Worm (Caenorhabditis elegans) whole organism, L3 larva: ENCODE measurements around the gene W03D2.9.
A peak's percentile ranks its signal among the peaks of the same experiment; 100 is the strongest.

ENCODE experiments used
- ZK546.5 ChIP-seq: sonication (generic microtip); optimal IDR thresholded peaks from 2 replicates; lab custom pipeline; 2017; ENCODE audit warnings: missing biosample characterization, missing genetic modification characterization
- aly-2 ChIP-seq: fragments of 150-350 bp; optimal IDR thresholded peaks from 2 replicates; lab custom pipeline; 2014; ENCODE audit warnings: missing biosample characterization, missing genetic modification characterization
- ama-1 ChIP-seq: fragments of 150-350 bp; optimal IDR thresholded peaks from 2 replicates; lab custom pipeline; 2018
- ceh-16 ChIP-seq: sonication (generic microtip); optimal IDR thresholded peaks from 2 replicates; lab custom pipeline; 2017; ENCODE audit warnings: missing biosample characterization, missing genetic modification characterization
- ceh-28 ChIP-seq: fragments of 150-350 bp; optimal IDR thresholded peaks from 2 replicates; lab custom pipeline; 2014; ENCODE audit warnings: missing biosample characterization, missing genetic modification reagents, missing genetic modification characterization
- ceh-82 ChIP-seq: fragments of 150-350 bp; optimal IDR thresholded peaks from 2 replicates; lab custom pipeline; 2014; ENCODE audit warnings: missing biosample characterization, missing genetic modification characterization
- ceh-9 ChIP-seq: sonication (generic microtip); optimal IDR thresholded peaks from 2 replicates; lab custom pipeline; 2018; ENCODE audit warnings: missing biosample characterization, missing genetic modification characterization
- daf-12 ChIP-seq: fragments of 150-350 bp; optimal IDR thresholded peaks from 2 replicates; lab custom pipeline; 2014; ENCODE audit warnings: missing biosample characterization, missing genetic modification reagents, missing genetic modification characterization
- egl-27 ChIP-seq: sonication (generic microtip); optimal IDR thresholded peaks from 4 replicates; lab custom pipeline; 2017; ENCODE audit warnings: missing biosample characterization, missing genetic modification reagents, missing genetic modification characterization
- egl-5 ChIP-seq: fragments of 150-350 bp; optimal IDR thresholded peaks from 2 replicates; lab custom pipeline; 2017; ENCODE audit warnings: missing biosample characterization, missing genetic modification reagents, missing genetic modification characterization, inconsistent platforms
- elt-1 ChIP-seq: fragments of 150-350 bp; optimal IDR thresholded peaks from 2 replicates; lab custom pipeline; 2014; ENCODE audit warnings: missing biosample characterization, missing genetic modification characterization
- elt-2 ChIP-seq: sonication (generic microtip); optimal IDR thresholded peaks from 2 replicates; lab custom pipeline; 2016; ENCODE audit warnings: missing genetic modification reagents, mild to moderate bottlenecking, missing genetic modification characterization, missing compliant biosample characterization
- elt-3 ChIP-seq, 3 experiments: fragments of 150-350 bp in 1 of 3; sonication (generic microtip) in 2 of 3; optimal IDR thresholded peaks; 2 replicates in 2 of 3; 4 replicates in 1 of 3; lab custom pipeline; 2014 to 2017; ENCODE audit warnings: missing biosample characterization in 3 of 3, missing genetic modification characterization in 3 of 3
- eor-1 ChIP-seq, 2 experiments: fragments of 150-350 bp; optimal IDR thresholded peaks; 2 replicates each; lab custom pipeline; 2014 to 2018; ENCODE audit warnings: missing biosample characterization in 2 of 2, missing genetic modification characterization in 2 of 2
- fkh-10 ChIP-seq: sonication (generic microtip); optimal IDR thresholded peaks from 2 replicates; lab custom pipeline; 2017; ENCODE audit warnings: missing biosample characterization, missing genetic modification reagents, missing genetic modification characterization
- fkh-2 ChIP-seq: fragments of 150-350 bp; optimal IDR thresholded peaks from 2 replicates; lab custom pipeline; 2014; ENCODE audit warnings: missing biosample characterization, missing genetic modification reagents, missing genetic modification characterization
- fos-1 ChIP-seq: fragments of 150-350 bp; optimal IDR thresholded peaks from 2 replicates; lab custom pipeline; 2014; ENCODE audit warnings: missing biosample characterization, missing genetic modification characterization
- hmg-11 ChIP-seq: sonication (generic microtip); optimal IDR thresholded peaks from 2 replicates; lab custom pipeline; 2016; ENCODE audit warnings: missing genetic modification characterization, missing compliant biosample characterization
- jun-1 ChIP-seq: fragments of 150-350 bp; optimal IDR thresholded peaks from 2 replicates; lab custom pipeline; 2014; ENCODE audit warnings: missing biosample characterization, missing genetic modification reagents, missing genetic modification characterization
- lin-15B ChIP-seq: fragments of 150-350 bp; optimal IDR thresholded peaks from 2 replicates; lab custom pipeline; 2014; ENCODE audit warnings: missing biosample characterization, missing genetic modification characterization
- lin-39 ChIP-seq: fragments of 150-350 bp; optimal IDR thresholded peaks from 2 replicates; lab custom pipeline; 2018; ENCODE audit warnings: missing biosample characterization, missing genetic modification reagents, missing genetic modification characterization
- lsy-12 ChIP-seq: sonication (generic microtip); optimal IDR thresholded peaks from 2 replicates; lab custom pipeline; 2016; ENCODE audit warnings: mild to moderate bottlenecking, missing genetic modification characterization, missing compliant biosample characterization
- mdl-1 ChIP-seq: fragments of 150-350 bp; optimal IDR thresholded peaks from 2 replicates; lab custom pipeline; 2014; ENCODE audit warnings: missing biosample characterization, missing genetic modification characterization
- mml-1 ChIP-seq: fragments of 150-350 bp; sonication (generic microtip); optimal IDR thresholded peaks from 3 replicates; lab custom pipeline; 2014; ENCODE audit warnings: missing biosample characterization, missing genetic modification characterization
- nfya-1 ChIP-seq: sonication (generic microtip); optimal IDR thresholded peaks from 2 replicates; lab custom pipeline; 2017; ENCODE audit warnings: missing genetic modification characterization, mild to moderate bottlenecking, missing compliant biosample characterization, antibody characterized with exemption, moderate library complexity; ENCODE audit not compliant: insufficient read depth
- nhr-11 ChIP-seq: fragments of 150-350 bp; optimal IDR thresholded peaks from 2 replicates; lab custom pipeline; 2014; ENCODE audit warnings: missing biosample characterization, missing genetic modification characterization
- nhr-12 ChIP-seq: fragments of 150-350 bp; optimal IDR thresholded peaks from 2 replicates; lab custom pipeline; 2014; ENCODE audit warnings: missing biosample characterization, missing genetic modification characterization
- nhr-23 ChIP-seq: fragments of 150-350 bp; optimal IDR thresholded peaks from 2 replicates; lab custom pipeline; 2014; ENCODE audit warnings: missing biosample characterization, missing genetic modification reagents, missing genetic modification characterization
- nhr-237 ChIP-seq: fragments of 150-350 bp; optimal IDR thresholded peaks from 2 replicates; lab custom pipeline; 2014; ENCODE audit warnings: missing biosample characterization, missing genetic modification characterization
- nhr-25 ChIP-seq: sonication (generic microtip); optimal IDR thresholded peaks from 2 replicates; lab custom pipeline; 2017; ENCODE audit warnings: missing biosample characterization, missing genetic modification characterization
- nhr-28 ChIP-seq: fragments of 150-350 bp; optimal IDR thresholded peaks from 2 replicates; lab custom pipeline; 2014; ENCODE audit warnings: missing biosample characterization, missing genetic modification characterization
- nhr-43 ChIP-seq: sonication (generic microtip); optimal IDR thresholded peaks from 2 replicates; lab custom pipeline; 2016; ENCODE audit warnings: mild to moderate bottlenecking, missing genetic modification characterization, missing compliant biosample characterization; ENCODE audit not compliant: poor library complexity, severe bottlenecking
- nhr-67 ChIP-seq: fragments of 150-350 bp; optimal IDR thresholded peaks from 2 replicates; lab custom pipeline; 2014; ENCODE audit warnings: missing biosample characterization, missing genetic modification characterization
- nhr-76 ChIP-seq: fragments of 150-350 bp; sonication (generic microtip); optimal IDR thresholded peaks from 5 replicates; lab custom pipeline; 2014; ENCODE audit warnings: missing biosample characterization, missing genetic modification characterization
- nhr-77 ChIP-seq: fragments of 150-350 bp; optimal IDR thresholded peaks from 2 replicates; lab custom pipeline; 2014; ENCODE audit warnings: missing biosample characterization, missing genetic modification characterization
- pha-4 ChIP-seq: fragments of 150-350 bp; optimal IDR thresholded peaks from 2 replicates; lab custom pipeline; 2014; ENCODE audit warnings: missing biosample characterization, missing genetic modification reagents, missing genetic modification characterization
- pqm-1 ChIP-seq: fragments of 150-350 bp; optimal IDR thresholded peaks from 2 replicates; lab custom pipeline; 2017; ENCODE audit warnings: missing biosample characterization, missing genetic modification characterization, inconsistent platforms
- skn-1 ChIP-seq: fragments of 150-350 bp; optimal IDR thresholded peaks from 2 replicates; lab custom pipeline; 2014; ENCODE audit warnings: missing biosample characterization, missing genetic modification characterization
- snpc-4 ChIP-seq: fragments of 150-350 bp; optimal IDR thresholded peaks from 2 replicates; lab custom pipeline; 2014; ENCODE audit warnings: missing biosample characterization, missing genetic modification characterization
- unc-39 ChIP-seq: sonication (generic microtip); optimal IDR thresholded peaks from 4 replicates; lab custom pipeline; 2017; ENCODE audit warnings: missing biosample characterization, missing genetic modification characterization
- unc-62 ChIP-seq: fragments of 150-350 bp; sonication (generic microtip); optimal IDR thresholded peaks from 4 replicates; lab custom pipeline; 2014; ENCODE audit warnings: missing biosample characterization, missing genetic modification reagents, missing genetic modification characterization
- zag-1 ChIP-seq: fragments of 150-350 bp; optimal IDR thresholded peaks from 2 replicates; lab custom pipeline; 2014; ENCODE audit warnings: missing biosample characterization, missing genetic modification characterization
- ztf-11 ChIP-seq: fragments of 150-350 bp; optimal IDR thresholded peaks from 2 replicates; lab custom pipeline; 2014; ENCODE audit warnings: missing biosample characterization, missing genetic modification characterization
- ztf-4 ChIP-seq: fragments of 150-350 bp; optimal IDR thresholded peaks from 2 replicates; lab custom pipeline; 2014; ENCODE audit warnings: missing biosample characterization, missing genetic modification characterization

W03D2.9 gene

DNA sequence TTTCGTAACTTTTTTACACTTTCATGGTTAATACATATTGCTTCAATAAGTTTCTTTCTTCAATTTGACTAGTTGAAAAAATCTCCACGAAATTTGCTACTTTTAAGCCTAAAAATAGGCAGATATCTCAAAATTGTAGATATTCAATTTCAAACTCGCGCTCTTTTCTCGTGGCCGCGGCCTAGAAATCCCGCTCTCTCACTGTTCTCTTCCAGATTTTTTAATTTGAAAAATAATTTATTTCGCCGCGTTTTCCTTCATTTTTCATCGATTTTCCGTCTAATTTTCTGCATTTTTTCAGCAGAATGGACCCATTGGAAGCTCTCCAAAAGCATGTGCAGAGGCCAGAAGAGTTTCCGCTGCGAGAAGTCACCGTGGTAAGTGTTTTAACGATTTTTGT, 32.2 kb downstream of the W03D2.9 start, which contains the start of gene cdc-73:
Gene cdc-73, plus strand, starts transcription at position 302 of the 400 bp plus-strand sequence.
- TF ChIP-seq snpc-4, result peak; percentile 35
- no peak for TF ChIP-seq ama-1 (lab: Kevin White, UChicago)
- no peak for TF ChIP-seq daf-12 (tag; lab: Kevin White, UChicago)
- peak; percentile 19 for TF ChIP-seq lin-15B (tag; lab: Kevin White, UChicago)
- TF ChIP-seq nhr-25, result no peak
- no peak for TF ChIP-seq fkh-10 (GFP tag; lab: Kevin White, UChicago)
- no peak for TF ChIP-seq elt-1 (tag; lab: Kevin White, UChicago)
- TF ChIP-seq nhr-67 (tag; lab: Kevin White, UChicago), result no peak
- TF ChIP-seq ztf-4 (tag; lab: Kevin White, UChicago), result no peak
- peak; percentile 35 for TF ChIP-seq nfya-1
- TF ChIP-seq pha-4 (tag; lab: Kevin White, UChicago), result peak; percentile 39
- peak; percentile 10 for TF ChIP-seq nhr-23 (tag; lab: Kevin White, UChicago)

- TF ChIP-seq nhr-28 (tag; lab: Kevin White, UChicago), result no peak
- no peak for TF ChIP-seq lsy-12 (tag; lab: Kevin White, UChicago)
- no peak for TF ChIP-seq pha-4 (tag; lab: Kevin White, UChicago)
- no peak for TF ChIP-seq nhr-11 (tag; lab: Kevin White, UChicago)
- TF ChIP-seq elt-2 (tag; lab: Kevin White, UChicago), result no peak
- no peak for TF ChIP-seq pqm-1 (tag; lab: Kevin White, UChicago)
- TF ChIP-seq lin-39, result no peak
- TF ChIP-seq elt-1 (tag; lab: Kevin White, UChicago), result no peak
- no peak for TF ChIP-seq nfya-1
- TF ChIP-seq elt-3 (tag; optimal IDR thresholded peaks at IDR 0.05; lab: Kevin White, UChicago), result no peak
Measured at ce11 chrIV:4041006-4041405, 33.5 kb downstream of the W03D2.9 start.

- TF ChIP-seq nhr-77 (tag; lab: Kevin White, UChicago) (no peak), ZK546.5 (tag; lab: Kevin White, UChicago) (no peak), nhr-76 (tag; lab: Kevin White, UChicago) (no peak), ceh-82 (tag; lab: Kevin White, UChicago) (no peak), hmg-11 (no peak), fkh-2 (no peak), fkh-10 (GFP tag; lab: Kevin White, UChicago) (no peak), mml-1 (tag; lab: Kevin White, UChicago) (no peak)
- TF ChIP-seq, all 47 proteins: peak for 0
Measured at ce11 chrIV:4039984-4040383, 34.5 kb downstream of the W03D2.9 start, which contains the start of gene F35F11.2. TSS of gene F35F11.2 (plus strand) at chrIV:4040284.

ce11 chrIV:4034883-4035282, 39.6 kb downstream of the W03D2.9 start, which contains the start of gene hlh-30:
TSS of gene hlh-30 (minus strand) at chrIV:4034951.
- no peak for TF ChIP-seq fos-1 (tag; lab: Kevin White, UChicago)
- no peak for TF ChIP-seq nhr-23 (tag; lab: Kevin White, UChicago)
- no peak for TF ChIP-seq mml-1 (tag; lab: Kevin White, UChicago)
- peak; percentile 79 for TF ChIP-seq lin-39
- no peak for TF ChIP-seq ceh-82 (tag; lab: Kevin White, UChicago)
- no peak for TF ChIP-seq zag-1 (tag; lab: Kevin White, UChicago)
- TF ChIP-seq lin-15B (tag; lab: Kevin White, UChicago), result peak; percentile 41
- no peak for TF ChIP-seq nhr-67 (tag; lab: Kevin White, UChicago)
- TF ChIP-seq ama-1 (lab: Kevin White, UChicago), result no peak
- TF ChIP-seq skn-1 (tag; lab: Kevin White, UChicago), result no peak
- TF ChIP-seq ztf-11 (tag; lab: Kevin White, UChicago), result no peak
- no peak for TF ChIP-seq mdl-1 (tag; lab: Kevin White, UChicago)
- no peak for TF ChIP-seq lsy-12 (tag; lab: Kevin White, UChicago)
- TF ChIP-seq egl-27, result no peak
- TF ChIP-seq ceh-16 (tag; lab: Kevin White, UChicago), result no peak
- no peak for TF ChIP-seq nhr-77 (tag; lab: Kevin White, UChicago)
- no peak for TF ChIP-seq nhr-76 (tag; lab: Kevin White, UChicago)
- no peak for TF ChIP-seq nhr-28 (tag; lab: Kevin White, UChicago)
- no peak for TF ChIP-seq ZK546.5 (tag; lab: Kevin White, UChicago)
- no peak for TF ChIP-seq egl-5 (tag; lab: Kevin White, UChicago)
- TF ChIP-seq nhr-12 (tag; lab: Kevin White, UChicago), result no peak
- TF ChIP-seq pqm-1 (tag; lab: Kevin White, UChicago), result no peak
- TF ChIP-seq elt-2 (tag; lab: Kevin White, UChicago), result peak; percentile 44
- TF ChIP-seq ztf-4 (tag; lab: Kevin White, UChicago), result no peak
- peak; percentile 23 for TF ChIP-seq fkh-10 (GFP tag; lab: Kevin White, UChicago)
- no peak for TF ChIP-seq ceh-9 (tag; lab: Kevin White, UChicago)
- TF ChIP-seq unc-62 (GFP tag; lab: Kevin White, UChicago), result no peak
- no peak for TF ChIP-seq aly-2 (tag; lab: Kevin White, UChicago)
- TF ChIP-seq nhr-25, result no peak
- TF ChIP-seq nfya-1, result peak; percentile 73
- no peak for TF ChIP-seq elt-3 (tag; optimal IDR thresholded peaks at IDR 0.05; lab: Kevin White, UChicago)
- TF ChIP-seq pha-4 (tag; lab: Kevin White, UChicago), result peak; percentile 22
- TF ChIP-seq nhr-237 (tag; lab: Kevin White, UChicago), result no peak
- no peak for TF ChIP-seq nhr-43 (tag; lab: Kevin White, UChicago)
- TF ChIP-seq nhr-11 (tag; lab: Kevin White, UChicago), result no peak
- TF ChIP-seq eor-1 (tag; optimal IDR thresholded peaks at IDR 0.05; lab: Kevin White, UChicago), result no peak
- TF ChIP-seq jun-1 (tag; lab: Kevin White, UChicago), result no peak
- TF ChIP-seq elt-1 (tag; lab: Kevin White, UChicago), result no peak
- TF ChIP-seq ceh-28 (tag; lab: Kevin White, UChicago), result no peak
- TF ChIP-seq unc-39 (tag; lab: Kevin White, UChicago), result no peak
- no peak for TF ChIP-seq daf-12 (tag; lab: Kevin White, UChicago)
- TF ChIP-seq fkh-2, result no peak
